Fruit fly (Drosophila melanogaster) whole organism, embryonic: ENCODE results near the gene Prosalpha6.

Experiments
- Ada2b ChIP-seq: fragments of 200-800 bp; sonication (Bioruptor generic); IDR thresholded peaks from 2 replicates; pipeline ENCODE4 v1.3.6; 2022; ENCODE audit warnings: missing biosample characterization, missing genetic modification characterization
- Adf1 ChIP-seq: fragments of 200-800 bp; sonication (Bioruptor generic); IDR thresholded peaks from 2 replicates; pipeline ENCODE4 v1.3.6; 2022; ENCODE audit warnings: missing biosample characterization, missing genetic modification characterization
- Asciz ChIP-seq: fragments of 200-800 bp; sonication (Bioruptor generic); optimal IDR thresholded peaks from 2 replicates; lab custom pipeline; 2017; ENCODE audit warnings: missing biosample characterization, mild to moderate bottlenecking, missing genetic modification characterization, missing genetic modification reagents
- CG10543 ChIP-seq: fragments of 200-800 bp; sonication (Bioruptor generic); optimal IDR thresholded peaks from 3 replicates; lab custom pipeline; 2017; ENCODE audit warnings: missing biosample characterization, mild to moderate bottlenecking, missing genetic modification characterization, moderate library complexity
- CG10654 ChIP-seq: fragments of 200-800 bp; sonication (Bioruptor generic); optimal IDR thresholded peaks from 2 replicates; lab custom pipeline; 2016; ENCODE audit warnings: missing biosample characterization, missing genetic modification characterization
- CG11560 ChIP-seq: fragments of 200-800 bp; sonication (Bioruptor generic); IDR thresholded peaks from 3 replicates; pipeline ENCODE4 v1.3.6; 2022; ENCODE audit warnings: missing biosample characterization, missing genetic modification characterization
- CG11696 ChIP-seq: fragments of 200-800 bp; sonication (Bioruptor generic); IDR thresholded peaks from 2 replicates; pipeline ENCODE4 v1.3.6; 2022; ENCODE audit warnings: missing biosample characterization, missing genetic modification characterization
- CG1233 ChIP-seq: fragments of 200-800 bp; sonication (Bioruptor generic); optimal IDR thresholded peaks from 4 replicates; lab custom pipeline; 2018; ENCODE audit warnings: missing biosample characterization, mild to moderate bottlenecking, missing genetic modification characterization
- CG1529 ChIP-seq: fragments of 200-800 bp; sonication (Bioruptor generic); optimal IDR thresholded peaks from 3 replicates; lab custom pipeline; 2018; ENCODE audit warnings: missing biosample characterization, missing genetic modification characterization
- CG16863 ChIP-seq: fragments of 200-800 bp; sonication (Bioruptor generic); optimal IDR thresholded peaks from 3 replicates; lab custom pipeline; 2016; ENCODE audit warnings: missing biosample characterization, missing genetic modification characterization
- CG17328 ChIP-seq: fragments of 200-800 bp; sonication (Bioruptor generic); IDR thresholded peaks from 2 replicates; pipeline ENCODE4 v1.3.6; 2022; ENCODE audit warnings: missing biosample characterization, missing genetic modification characterization
- CG17612 ChIP-seq: fragments of 200-800 bp; sonication (Bioruptor generic); IDR thresholded peaks from 2 replicates; pipeline ENCODE4 v1.3.6; 2022; ENCODE audit warnings: missing biosample characterization, missing genetic modification characterization
- CG3838 ChIP-seq: fragments of 200-800 bp; sonication (Bioruptor generic); optimal IDR thresholded peaks from 3 replicates; lab custom pipeline; 2016; ENCODE audit warnings: missing biosample characterization, missing genetic modification characterization
- CG3995 ChIP-seq: fragments of 200-800 bp; sonication (Bioruptor generic); optimal IDR thresholded peaks from 3 replicates; lab custom pipeline; 2016; ENCODE audit warnings: missing biosample characterization, missing genetic modification characterization
- CG43689 ChIP-seq: fragments of 200-800 bp; sonication (Bioruptor generic); IDR thresholded peaks from 2 replicates; pipeline ENCODE4 v1.3.6; 2022; ENCODE audit warnings: missing biosample characterization, missing genetic modification characterization
- CG6854 ChIP-seq: fragments of 200-800 bp; sonication (Bioruptor generic); optimal IDR thresholded peaks from 3 replicates; lab custom pipeline; 2017; ENCODE audit warnings: missing biosample characterization, mild to moderate bottlenecking, missing genetic modification characterization
- CG7745 ChIP-seq: fragments of 200-800 bp; sonication (Bioruptor generic); optimal IDR thresholded peaks from 2 replicates; lab custom pipeline; 2018; ENCODE audit warnings: missing biosample characterization, mild to moderate bottlenecking, missing genetic modification characterization, moderate library complexity
- CG8089 ChIP-seq: fragments of 200-800 bp; sonication (Bioruptor generic); optimal IDR thresholded peaks from 3 replicates; lab custom pipeline; 2016; ENCODE audit warnings: missing biosample characterization, missing genetic modification characterization
- CG8478 ChIP-seq: fragments of >200 bp; optimal IDR thresholded peaks from 2 replicates; lab custom pipeline; 2018
- CG8924 ChIP-seq: fragments of 200-800 bp; optimal IDR thresholded peaks from 3 replicates; lab custom pipeline; 2019; ENCODE audit warnings: missing biosample characterization, mild to moderate bottlenecking, missing genetic modification characterization, moderate library complexity
- CG9437 ChIP-seq: fragments of 200-800 bp; sonication (Bioruptor generic); optimal IDR thresholded peaks from 2 replicates; lab custom pipeline; 2018; ENCODE audit warnings: missing biosample characterization, mild to moderate bottlenecking, missing genetic modification characterization
- CrebB ChIP-seq: fragments of 200-800 bp; sonication (Bioruptor generic); optimal IDR thresholded peaks from 3 replicates; lab custom pipeline; 2018; ENCODE audit warnings: missing biosample characterization, mild to moderate bottlenecking, missing genetic modification characterization
- Dip2 ChIP-seq: fragments of 200-800 bp; sonication (Bioruptor generic); IDR thresholded peaks from 2 replicates; pipeline ENCODE4 v1.3.6; 2022; ENCODE audit warnings: missing biosample characterization, missing genetic modification characterization
- Elba2 ChIP-seq: fragments of 200-800 bp; sonication (Bioruptor generic); optimal IDR thresholded peaks from 3 replicates; lab custom pipeline; 2016; ENCODE audit warnings: missing biosample characterization, missing genetic modification characterization
- Fer1 ChIP-seq: fragments of 200-800 bp; sonication (Bioruptor generic); optimal IDR thresholded peaks from 2 replicates; lab custom pipeline; 2017; ENCODE audit warnings: missing biosample characterization, mild to moderate bottlenecking, missing genetic modification characterization
- GATAe ChIP-seq: fragments of 200-800 bp; sonication (Bioruptor generic); conservative IDR thresholded peaks from 2 replicates; pipeline ENCODE4 v1.3.6; 2022; ENCODE audit warnings: missing biosample characterization, missing genetic modification characterization
- HLH3B ChIP-seq: fragments of 200-800 bp; sonication (Bioruptor generic); IDR thresholded peaks from 2 replicates; pipeline ENCODE4 v1.3.6; 2022; ENCODE audit warnings: missing biosample characterization, missing genetic modification characterization
- HmgZ ChIP-seq: fragments of 200-800 bp; sonication (Bioruptor generic); optimal IDR thresholded peaks from 2 replicates; lab custom pipeline; 2018; ENCODE audit warnings: missing biosample characterization, mild to moderate bottlenecking, missing genetic modification characterization
- Lhr ChIP-seq: fragments of 200-800 bp; sonication (Bioruptor generic); optimal IDR thresholded peaks from 3 replicates; lab custom pipeline; 2017; ENCODE audit warnings: mild to moderate bottlenecking, missing biosample characterization, missing genetic modification reagents, missing genetic modification characterization
- MBD-R2 ChIP-seq: fragments of 200-800 bp; sonication (Bioruptor generic); IDR thresholded peaks from 2 replicates; pipeline ENCODE4 v1.3.6; 2022; ENCODE audit warnings: missing biosample characterization, missing genetic modification characterization
- NC2β ChIP-seq: fragments of 200-800 bp; sonication (Bioruptor generic); optimal IDR thresholded peaks from 2 replicates; lab custom pipeline; 2016; ENCODE audit warnings: missing biosample characterization, missing genetic modification characterization
- Optix ChIP-seq: fragments of 200-800 bp; sonication (Bioruptor generic); IDR thresholded peaks from 3 replicates; pipeline ENCODE4 v1.3.6; 2022; ENCODE audit warnings: missing biosample characterization, missing genetic modification characterization
- Rx ChIP-seq: fragments of 200-800 bp; sonication (Bioruptor generic); IDR thresholded peaks from 2 replicates; pipeline ENCODE4 v1.3.6; 2022; ENCODE audit warnings: missing biosample characterization, missing genetic modification characterization
- ac ChIP-seq: fragments of 200-800 bp; sonication (Bioruptor generic); optimal IDR thresholded peaks from 3 replicates; lab custom pipeline; 2017; ENCODE audit warnings: missing biosample characterization, mild to moderate bottlenecking, missing genetic modification characterization
- aop ChIP-seq: fragments of 200-800 bp; sonication (Bioruptor generic); IDR thresholded peaks from 2 replicates; pipeline ENCODE4 v1.3.6; 2022; ENCODE audit warnings: missing biosample characterization, missing genetic modification characterization
- ara ChIP-seq: fragments of 200-800 bp; sonication (Bioruptor generic); IDR thresholded peaks from 2 replicates; pipeline ENCODE4 v1.3.6; 2022; ENCODE audit warnings: missing biosample characterization, missing genetic modification characterization
- bbx ChIP-seq: fragments of 200-800 bp; sonication (Bioruptor generic); IDR thresholded peaks from 2 replicates; pipeline ENCODE4 v1.3.6; 2022; ENCODE audit warnings: missing biosample characterization, missing genetic modification characterization; ENCODE audit not compliant: partially characterized antibody
- bsh ChIP-seq, 2 experiments: fragments of 200-800 bp; sonication (Bioruptor generic); optimal IDR thresholded peaks; 2 replicates each; lab custom pipeline; 2017 to 2018; ENCODE audit warnings: mild to moderate bottlenecking in 2 of 2, missing biosample characterization in 2 of 2, missing genetic modification characterization in 2 of 2, moderate library complexity in 1 of 2
- cad ChIP-seq: fragments of >200 bp; optimal IDR thresholded peaks from 2 replicates; lab custom pipeline; 2017; ENCODE audit warnings: missing biosample characterization, missing genetic modification characterization
- chif ChIP-seq, 2 experiments: fragments of 200-800 bp; sonication (Bioruptor generic); optimal IDR thresholded peaks; 3 replicates each; lab custom pipeline; 2016; ENCODE audit warnings: missing biosample characterization in 2 of 2, missing genetic modification characterization in 2 of 2
- chinmo ChIP-seq: fragments of 200-800 bp; sonication (Bioruptor generic); IDR thresholded peaks from 4 replicates; pipeline ENCODE4 v1.3.6; 2022; ENCODE audit warnings: missing biosample characterization, missing genetic modification characterization; ENCODE audit not compliant: partially characterized antibody
- chm ChIP-seq: fragments of 200-800 bp; sonication (Bioruptor generic); IDR thresholded peaks from 2 replicates; pipeline ENCODE4 v1.3.6; 2022; ENCODE audit warnings: missing biosample characterization, missing genetic modification characterization
- cwo ChIP-seq: fragments of 200-800 bp; sonication (Bioruptor generic); optimal IDR thresholded peaks from 3 replicates; lab custom pipeline; 2017; ENCODE audit warnings: missing biosample characterization, missing genetic modification characterization, mild to moderate bottlenecking, moderate library complexity, missing genetic modification reagents
- gem ChIP-seq: fragments of 200-800 bp; sonication (Bioruptor generic); optimal IDR thresholded peaks from 2 replicates; lab custom pipeline; 2019; ENCODE audit warnings: missing biosample characterization, mild to moderate bottlenecking, missing genetic modification characterization, moderate library complexity
- hb ChIP-seq: fragments of 200-800 bp; sonication (Bioruptor generic); IDR thresholded peaks from 3 replicates; pipeline ENCODE4 v1.3.6; 2022; ENCODE audit warnings: missing biosample characterization, missing genetic modification characterization; ENCODE audit not compliant: partially characterized antibody
- jigr1 ChIP-seq: fragments of 200-800 bp; sonication (Bioruptor generic); IDR thresholded peaks from 3 replicates; pipeline ENCODE4 v1.3.6; 2022; ENCODE audit warnings: missing biosample characterization, missing genetic modification characterization
- lbe ChIP-seq: fragments of 200-800 bp; sonication (Bioruptor generic); optimal IDR thresholded peaks from 2 replicates; lab custom pipeline; 2016; ENCODE audit warnings: missing biosample characterization, mild to moderate bottlenecking, missing genetic modification characterization
- onecut ChIP-seq: fragments of 200-800 bp; sonication (Bioruptor generic); IDR thresholded peaks from 2 replicates; pipeline ENCODE4 v1.3.6; 2022; ENCODE audit warnings: missing biosample characterization, missing genetic modification characterization
- pan ChIP-seq, 4 experiments: fragments of >200 bp in 3 of 4; fragments of 200-800 bp in 1 of 4; sonication (Bioruptor generic) in 1 of 4; optimal IDR thresholded peaks in 3 of 4; IDR thresholded peaks in 1 of 4; 2 replicates each; pipeline versions ENCODE4 v1.3.6 to Lab custom; 2017 to 2022; ENCODE audit warnings: missing biosample characterization in 2 of 4, missing genetic modification characterization in 2 of 4, mixed read lengths in 1 of 4
- psq ChIP-seq: fragments of 200-800 bp; sonication (Bioruptor generic); optimal IDR thresholded peaks from 2 replicates; lab custom pipeline; 2017; ENCODE audit warnings: missing biosample characterization, missing genetic modification characterization
- ro ChIP-seq: fragments of 200-800 bp; sonication (Bioruptor generic); IDR thresholded peaks from 2 replicates; pipeline ENCODE4 v1.3.6; 2022; ENCODE audit warnings: missing biosample characterization, missing genetic modification characterization
- sima ChIP-seq: fragments of 200-800 bp; sonication (Bioruptor generic); optimal IDR thresholded peaks from 2 replicates; lab custom pipeline; 2016; ENCODE audit warnings: missing biosample characterization, missing genetic modification characterization
- vvl ChIP-seq: fragments of 200-800 bp; sonication (Bioruptor generic); IDR thresholded peaks from 2 replicates; pipeline ENCODE4 v1.3.6; 2022; ENCODE audit warnings: missing biosample characterization, missing genetic modification characterization

The Prosalpha6 gene

dm6 chr2L:10246785-10247190, 25.6 kb downstream of the Prosalpha6 start, which contains the start of gene chico (continued):
- no peak for TF ChIP-seq gem (tag; lab: Kevin White, UChicago)
- no peak for TF ChIP-seq CG9437 (GFP tag; lab: Kevin White, UChicago)
- TF ChIP-seq Asciz (GFP tag; lab: Kevin White, UChicago), result no peak
- TF ChIP-seq onecut, result no peak
- no peak for TF ChIP-seq ro (GFP tag; lab: Robert Waterston, UW)
- TF ChIP-seq pan (optimal IDR thresholded peaks at IDR 0.05; lab: Kevin White, UChicago), result no peak
- TF ChIP-seq pan (GFP tag; optimal IDR thresholded peaks at IDR 0.05 in 1 of 2, IDR thresholded peaks at IDR 0.05 in 1 of 2), result no peak
- TF ChIP-seq HmgZ (tag; lab: Kevin White, UChicago), result peak; percentile 51
- TF ChIP-seq sima, result no peak
- no peak for TF ChIP-seq hb (GFP tag; lab: Robert Waterston, UW)
- no peak for TF ChIP-seq CG10654
- TF ChIP-seq jigr1, result no peak
- TF ChIP-seq Optix, result no peak
- TF ChIP-seq Elba2 (GFP tag; lab: Kevin White, UChicago), result no peak
- no peak for TF ChIP-seq GATAe (GFP tag; lab: Robert Waterston, UW)
- TF ChIP-seq ara, result no peak
- no peak for TF ChIP-seq CG16863 (GFP tag; lab: Kevin White, UChicago)
- no peak for TF ChIP-seq Dip2 (GFP tag; lab: Robert Waterston, UW)
- TF ChIP-seq CG8924 (tag; lab: Kevin White, UChicago), result peak; percentile 44
- no peak for TF ChIP-seq lbe
- TF ChIP-seq CG10543, result no peak
- TF ChIP-seq CG43689, result no peak
- no peak for TF ChIP-seq CG11696
- TF ChIP-seq Ada2b (GFP tag; lab: Robert Waterston, UW), result no peak
- TF ChIP-seq CG17612 (GFP tag; lab: Robert Waterston, UW), result no peak
- no peak for TF ChIP-seq CrebB (tag; lab: Kevin White, UChicago)
- TF ChIP-seq Rx (GFP tag; lab: Robert Waterston, UW), result no peak
- TF ChIP-seq NC2β (GFP tag; lab: Kevin White, UChicago), result peak; percentile 15
- no peak for TF ChIP-seq vvl
- peak; percentile 64 for TF ChIP-seq Lhr (GFP tag; lab: Kevin White, UChicago)
- no peak for TF ChIP-seq chm (GFP tag; lab: Robert Waterston, UW)
- TF ChIP-seq Fer1 (GFP tag; lab: Kevin White, UChicago), result peak; percentile 27
- no peak for TF ChIP-seq CG8478 (lab: Kevin White, UChicago)
- TF ChIP-seq chif (GFP tag; optimal IDR thresholded peaks at IDR 0.05; lab: Kevin White, UChicago), result no peak
- peak; percentile 74 for TF ChIP-seq bbx (GFP tag; lab: Robert Waterston, UW)
- no peak for TF ChIP-seq HLH3B (GFP tag; lab: Robert Waterston, UW)
- no peak for TF ChIP-seq CG8089 (GFP tag; lab: Kevin White, UChicago)
- TF ChIP-seq bsh (GFP tag; optimal IDR thresholded peaks at IDR 0.05; lab: Kevin White, UChicago), result no peak
- no peak for TF ChIP-seq cad (GFP tag; lab: Kevin White, UChicago)
- peak; percentile 56 for TF ChIP-seq MBD-R2 (GFP tag; lab: Robert Waterston, UW)
- no peak for TF ChIP-seq cwo (GFP tag; lab: Kevin White, UChicago)
- no peak for TF ChIP-seq ac (GFP tag; lab: Kevin White, UChicago)
- TF ChIP-seq CG7745 (tag; lab: Kevin White, UChicago), result no peak
- no peak for TF ChIP-seq CG3838 (GFP tag; lab: Kevin White, UChicago)
- no peak for TF ChIP-seq CG1233 (GFP tag; lab: Kevin White, UChicago)
- no peak for TF ChIP-seq CG17328
- TF ChIP-seq Adf1 (GFP tag; lab: Robert Waterston, UW), result no peak
- TF ChIP-seq CG6854, result no peak
- no peak for TF ChIP-seq aop
- no peak for TF ChIP-seq CG3995 (GFP tag; lab: Kevin White, UChicago)
- peak; percentile 76; the same call in 2 of the 4 replicates for TF ChIP-seq chinmo
- no peak for TF ChIP-seq CG1529 (GFP tag; lab: Kevin White, UChicago)
- peak; percentile 99 for TF ChIP-seq CG11560 (tag; lab: Robert Waterston, UW)
- no peak for TF ChIP-seq psq (GFP tag; lab: Kevin White, UChicago)
